Worm (Caenorhabditis elegans) whole organism, midembryonic: ENCODE measurements around the gene K08F8.15.

Source experiments
- T22C8.4 ChIP-seq: fragments of 200-800 bp; sonication (Bioruptor generic); IDR thresholded peaks from 2 replicates; pipeline ENCODE4 v1.3.6; 2022; ENCODE audit warnings: missing genetic modification characterization, missing compliant biosample characterization
- flt-1 ChIP-seq: fragments of 200-800 bp; sonication (Bioruptor generic); IDR thresholded peaks from 2 replicates; pipeline ENCODE4 v1.3.6; 2022; ENCODE audit warnings: missing genetic modification characterization, missing compliant biosample characterization
- tab-1 ChIP-seq: fragments of 200-800 bp; sonication (Bioruptor generic); IDR thresholded peaks from 2 replicates; pipeline ENCODE4 v1.3.6; 2022; ENCODE audit warnings: missing genetic modification characterization, missing compliant biosample characterization
- ztf-23 ChIP-seq: fragments of 200-800 bp; sonication (Bioruptor generic); IDR thresholded peaks from 2 replicates; pipeline ENCODE4 v1.3.6; 2022; ENCODE audit warnings: missing genetic modification reagents, missing genetic modification characterization, missing compliant biosample characterization
- ztf-29 ChIP-seq: fragments of 200-800 bp; sonication (Bioruptor generic); IDR thresholded peaks from 2 replicates; pipeline ENCODE4 v1.3.6; 2022; ENCODE audit warnings: missing genetic modification reagents, missing genetic modification characterization, missing compliant biosample characterization

DNA sequence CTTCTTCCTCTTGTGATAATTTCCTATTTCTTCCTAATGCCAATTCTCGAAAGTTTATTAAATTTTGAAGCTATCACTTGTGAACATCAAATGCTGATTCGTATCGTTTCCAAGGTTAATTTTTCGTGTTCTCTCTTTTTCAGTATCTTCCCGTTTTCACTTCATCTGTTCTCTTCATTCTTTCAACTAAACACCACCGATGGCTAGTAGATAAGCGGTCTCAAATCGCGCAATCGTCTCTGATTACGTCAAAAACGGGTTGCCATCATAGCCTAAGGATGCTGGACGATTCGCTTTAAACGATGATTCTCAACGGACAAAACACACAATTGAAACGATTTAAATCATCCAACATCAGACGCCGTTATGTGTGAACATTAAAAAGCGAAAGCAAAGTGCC, 49.0 kb upstream of the K08F8.15 start:
- TF ChIP-seq flt-1 (GFP tag; lab: Robert Waterston, UW) = no peak
- no peak for TF ChIP-seq T22C8.4 (GFP tag; lab: Robert Waterston, UW)
- no peak for TF ChIP-seq ztf-23
- no peak for TF ChIP-seq tab-1 (GFP tag; lab: Robert Waterston, UW)
- no peak for TF ChIP-seq ztf-29 (GFP tag; lab: Robert Waterston, UW)
